Worm (Caenorhabditis elegans): Measurements from ENCODE around the gene ZC504.1.
A peak's percentile ranks its signal among the peaks of the same experiment; 100 is the strongest.

ZC504.1 gene

DNA sequence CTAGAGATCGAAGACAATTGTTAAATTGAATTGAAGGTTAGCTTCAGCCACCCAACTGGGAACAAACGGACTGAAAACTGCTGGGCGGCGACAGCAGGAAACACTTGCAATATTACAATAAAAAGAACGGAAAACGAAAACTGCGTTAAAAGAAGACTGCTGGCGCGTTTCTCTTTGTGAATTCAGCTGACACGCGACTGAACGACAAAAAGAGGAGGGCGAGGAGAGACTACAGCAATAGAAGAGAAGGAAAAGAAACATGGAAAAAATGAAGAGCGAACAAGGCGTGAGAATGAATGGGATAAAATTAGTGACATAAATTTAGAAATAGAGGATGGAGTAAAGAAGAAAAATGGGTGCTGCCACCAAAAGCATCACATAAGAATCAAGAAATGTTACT is 29.3 kb upstream of the ZC504.1 start (continued):
- TF ChIP-seq mes-2 (tag; optimal IDR thresholded peaks at IDR 0.05; ENCODE audit: poor library complexity, severe bottlenecking): peak; percentile 88
- TF ChIP-seq sdz-12 (GFP tag; optimal IDR thresholded peaks at IDR 0.05): no peak

DNA sequence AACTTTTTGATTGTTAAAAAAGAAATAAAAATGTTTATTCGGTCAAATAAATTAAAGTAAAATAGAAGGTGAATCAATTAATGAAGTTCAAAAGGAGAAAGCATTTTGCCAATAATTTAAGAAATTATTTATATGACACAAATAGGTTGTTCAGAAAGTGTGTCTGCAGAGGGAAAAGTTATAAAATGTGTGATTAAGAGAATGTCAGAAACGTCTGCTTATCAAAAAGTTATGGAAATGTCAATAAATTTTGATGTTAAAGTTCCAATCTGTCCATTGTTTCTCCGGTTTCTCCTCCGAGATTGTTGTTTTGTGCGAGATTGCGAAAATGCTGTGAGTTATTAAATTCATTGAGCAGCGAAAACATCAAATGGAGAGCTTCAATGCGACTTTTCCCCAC is 27.3 kb upstream of the ZC504.1 start, which contains the start of gene rme-4:
rme-4 (minus strand) TSS at position 168 of the 400 bp plus-strand sequence.
- TF ChIP-seq unc-62 (GFP tag; optimal IDR thresholded peaks at IDR 0.05 in 1 of 2) (peak in 1 of 2 experiments; percentile 22), unc-62 (tag; optimal IDR thresholded peaks at IDR 0.05) (no peak), fkh-10 (GFP tag; optimal IDR thresholded peaks at IDR 0.05) (no peak), egl-27 (tag; optimal IDR thresholded peaks at IDR 0.05) (no peak), set-16 (GFP tag; IDR thresholded peaks at IDR 0.05) (no peak), ceh-20 (GFP tag; IDR thresholded peaks at IDR 0.05) (peak; percentile 54; the same call in 1 of the 2 replicates), ceh-62 (tag; optimal IDR thresholded peaks at IDR 0.05) (no peak), tra-1 (GFP tag; IDR thresholded peaks at IDR 0.05) (no peak), lir-3 (tag; optimal IDR thresholded peaks at IDR 0.05) (no peak), mxl-2 (GFP tag; conservative IDR thresholded peaks at IDR 0.05) (no peak), dve-1 (tag; optimal IDR thresholded peaks at IDR 0.05; ENCODE audit: insufficient read depth) (peak; percentile 37), fos-1 (tag; optimal IDR thresholded peaks at IDR 0.05) (no peak), nhr-102 (tag; optimal IDR thresholded peaks at IDR 0.05) (no peak), snpc-1.2 (GFP tag; IDR thresholded peaks at IDR 0.05) (no peak), hlh-30 (tag; optimal IDR thresholded peaks at IDR 0.05; ENCODE audit: insufficient read depth) (no peak), pqm-1 (tag; optimal IDR thresholded peaks at IDR 0.05) (peak; percentile 55), nhr-10 (tag; optimal IDR thresholded peaks at IDR 0.05) (no peak), daf-12 (tag; optimal IDR thresholded peaks at IDR 0.05) (no peak), egl-43 (GFP tag; IDR thresholded peaks at IDR 0.05) (no peak), ztf-11 (tag; optimal IDR thresholded peaks at IDR 0.05) (no peak), T20F7.1 (GFP tag; optimal IDR thresholded peaks at IDR 0.05) (peak; percentile 9), jun-1 (tag; optimal IDR thresholded peaks at IDR 0.05) (no peak), Y75B8A.6 (GFP tag; IDR thresholded peaks at IDR 0.05) (no peak), nhr-42 (GFP tag; IDR thresholded peaks at IDR 0.05) (no peak), nhr-77 (tag; optimal IDR thresholded peaks at IDR 0.05) (no peak), spr-1 (tag; optimal IDR thresholded peaks at IDR 0.05) (no peak), nhr-11 (tag; optimal IDR thresholded peaks at IDR 0.05) (no peak), F44E2.7 (GFP tag; IDR thresholded peaks at IDR 0.05) (no peak), daf-19 (GFP tag; conservative IDR thresholded peaks at IDR 0.05) (no peak), daf-16 (GFP tag; optimal IDR thresholded peaks at IDR 0.05) (no peak), daf-16 (tag; optimal IDR thresholded peaks at IDR 0.05) (peak; percentile 65), ztf-7 (tag; optimal IDR thresholded peaks at IDR 0.05) (no peak), ceh-32 (tag; optimal IDR thresholded peaks at IDR 0.05; ENCODE audit: poor library complexity) (no peak), nhr-48 (tag; optimal IDR thresholded peaks at IDR 0.05) (no peak), cey-2 (tag; optimal IDR thresholded peaks at IDR 0.05; ENCODE audit: borderline replicate concordance, insufficient read depth) (no peak), mdl-1 (tag; optimal IDR thresholded peaks at IDR 0.05) (no peak), rbr-2 (tag; optimal IDR thresholded peaks at IDR 0.05) (no peak), dmd-8 (GFP tag; IDR thresholded peaks at IDR 0.05) (no peak), php-3 (GFP tag; IDR thresholded peaks at IDR 0.05) (no peak), hif-1 (tag; optimal IDR thresholded peaks at IDR 0.05) (no peak), hlh-11 (tag; optimal IDR thresholded peaks at IDR 0.05) (no peak), aha-1 (tag) (no peak), D1046.2 (GFP tag; IDR thresholded peaks at IDR 0.05) (no peak), F26F4.8 (GFP tag; conservative IDR thresholded peaks at IDR 0.05) (no peak), tag-97 (GFP tag; IDR thresholded peaks at IDR 0.05) (no peak), mdt-29 (GFP tag; IDR thresholded peaks at IDR 0.05) (no peak), aly-2 (tag; optimal IDR thresholded peaks at IDR 0.05) (no peak), Y48G9A.11 (GFP tag; IDR thresholded peaks at IDR 0.05) (no peak), nhr-111 (GFP tag; optimal IDR thresholded peaks at IDR 0.05) (no peak)
